Fruit fly (Drosophila melanogaster) whole organism, prepupa: ENCODE data around the gene CG17930.

Experiments used
- Blimp-1 ChIP-seq: fragments of 200-800 bp; sonication (Bioruptor generic); optimal IDR thresholded peaks from 3 replicates; lab custom pipeline; 2017; ENCODE audit warnings: missing biosample characterization, missing genetic modification characterization, mild to moderate bottlenecking, moderate library complexity, missing genetic modification reagents
- CG10631 ChIP-seq: fragments of 200-800 bp; sonication (Bioruptor generic); optimal IDR thresholded peaks from 2 replicates; lab custom pipeline; 2016; ENCODE audit warnings: missing biosample characterization, missing genetic modification characterization
- CG11294 ChIP-seq: fragments of 200-800 bp; sonication (Bioruptor generic); IDR thresholded peaks from 2 replicates; pipeline ENCODE4 v1.3.6; 2022; ENCODE audit warnings: missing biosample characterization, missing genetic modification characterization
- CG11902 ChIP-seq: fragments of 200-800 bp; sonication (Bioruptor generic); optimal IDR thresholded peaks from 3 replicates; lab custom pipeline; 2016; ENCODE audit warnings: missing biosample characterization, missing genetic modification characterization
- CG15336 ChIP-seq: fragments of 200-800 bp; sonication (Bioruptor generic); IDR thresholded peaks from 2 replicates; pipeline ENCODE4 v1.3.6; 2022; ENCODE audit warnings: missing biosample characterization, missing genetic modification characterization
- CG1621 ChIP-seq: fragments of 200-800 bp; sonication (Bioruptor generic); optimal IDR thresholded peaks from 3 replicates; lab custom pipeline; 2018; ENCODE audit warnings: missing biosample characterization, mild to moderate bottlenecking, missing genetic modification characterization
- CG16779 ChIP-seq: fragments of 200-800 bp; sonication (Bioruptor generic); optimal IDR thresholded peaks from 3 replicates; lab custom pipeline; 2017; ENCODE audit warnings: missing biosample characterization, mild to moderate bottlenecking, missing genetic modification characterization
- CG3032 ChIP-seq: fragments of 200-800 bp; optimal IDR thresholded peaks from 2 replicates; lab custom pipeline; 2019; ENCODE audit warnings: missing biosample characterization, mild to moderate bottlenecking, missing genetic modification characterization, moderate library complexity
- CG31627 ChIP-seq: fragments of 200-800 bp; sonication (Bioruptor generic); optimal IDR thresholded peaks from 3 replicates; lab custom pipeline; 2016; ENCODE audit warnings: missing biosample characterization, missing genetic modification characterization
- CG32006 ChIP-seq: fragments of 200-800 bp; sonication (Bioruptor generic); optimal IDR thresholded peaks from 3 replicates; lab custom pipeline; 2017; ENCODE audit warnings: missing biosample characterization, mild to moderate bottlenecking, missing genetic modification characterization
- CG34406 ChIP-seq: fragments of 200-800 bp; sonication (Bioruptor generic); optimal IDR thresholded peaks from 3 replicates; lab custom pipeline; 2016; ENCODE audit warnings: missing biosample characterization, missing genetic modification characterization
- CG3919 ChIP-seq: fragments of 200-800 bp; sonication (Bioruptor generic); optimal IDR thresholded peaks from 3 replicates; lab custom pipeline; 2016; ENCODE audit warnings: missing biosample characterization, missing genetic modification characterization
- CG4318 ChIP-seq: fragments of 200-800 bp; sonication (Bioruptor generic); optimal IDR thresholded peaks from 3 replicates; lab custom pipeline; 2017; ENCODE audit warnings: missing biosample characterization, mild to moderate bottlenecking, missing genetic modification characterization
- CG6163 ChIP-seq: fragments of 200-800 bp; sonication (Bioruptor generic); IDR thresholded peaks from 3 replicates; pipeline ENCODE4 v1.3.6; 2022; ENCODE audit warnings: missing biosample characterization, missing genetic modification characterization
- CG6276 ChIP-seq: fragments of 200-800 bp; sonication (Bioruptor generic); optimal IDR thresholded peaks from 2 replicates; lab custom pipeline; 2017; ENCODE audit warnings: missing biosample characterization, mild to moderate bottlenecking, missing genetic modification characterization
- CG6792 ChIP-seq: fragments of 200-800 bp; sonication (Bioruptor generic); optimal IDR thresholded peaks from 3 replicates; lab custom pipeline; 2016; ENCODE audit warnings: missing biosample characterization, missing genetic modification characterization
- CG6808 ChIP-seq: fragments of 200-800 bp; sonication (Bioruptor generic); optimal IDR thresholded peaks from 3 replicates; lab custom pipeline; 2017; ENCODE audit warnings: missing biosample characterization, missing genetic modification characterization, mild to moderate bottlenecking, moderate library complexity, missing genetic modification reagents
- CG7368 ChIP-seq: fragments of 200-800 bp; sonication (Bioruptor generic); optimal IDR thresholded peaks from 3 replicates; lab custom pipeline; 2016; ENCODE audit warnings: missing biosample characterization, missing genetic modification characterization
- CG8119 ChIP-seq: fragments of 200-800 bp; sonication (Bioruptor generic); IDR thresholded peaks from 3 replicates; pipeline ENCODE4 v1.3.6; 2022; ENCODE audit warnings: missing biosample characterization, missing genetic modification characterization
- CG8319 ChIP-seq: fragments of 200-800 bp; sonication (Bioruptor generic); optimal IDR thresholded peaks from 3 replicates; lab custom pipeline; 2016; ENCODE audit warnings: missing biosample characterization, missing genetic modification characterization
- CG8632 ChIP-seq: fragments of 200-800 bp; sonication (Bioruptor generic); optimal IDR thresholded peaks from 3 replicates; lab custom pipeline; 2016; ENCODE audit warnings: missing biosample characterization, missing genetic modification characterization
- CG9139 ChIP-seq: fragments of 200-800 bp; sonication (Bioruptor generic); optimal IDR thresholded peaks from 3 replicates; lab custom pipeline; 2017; ENCODE audit warnings: missing biosample characterization, mild to moderate bottlenecking, missing genetic modification characterization
- Eip75B ChIP-seq: fragments of 200-800 bp; sonication (Bioruptor generic); optimal IDR thresholded peaks from 3 replicates; lab custom pipeline; 2016; ENCODE audit warnings: missing biosample characterization, missing genetic modification characterization
- Eip78C ChIP-seq: fragments of 200-800 bp; sonication (Bioruptor generic); peaks from one replicate; lab custom pipeline; 2016; ENCODE audit warnings: missing biosample characterization, missing genetic modification characterization
- Ets21C ChIP-seq: fragments of 200-800 bp; sonication (Bioruptor generic); optimal IDR thresholded peaks from 3 replicates; lab custom pipeline; 2016; ENCODE audit warnings: missing biosample characterization, missing genetic modification characterization
- Gug ChIP-seq: fragments of 200-800 bp; sonication (Bioruptor generic); IDR thresholded peaks from 2 replicates; pipeline ENCODE4 v1.3.6; 2022; ENCODE audit warnings: missing biosample characterization, missing genetic modification characterization
- Hr38 ChIP-seq: sonication (Bioruptor generic); optimal IDR thresholded peaks from 2 replicates; lab custom pipeline; 2016; ENCODE audit warnings: missing biosample characterization, missing genetic modification characterization
- Hr39 ChIP-seq: fragments of 200-800 bp; sonication (Bioruptor generic); optimal IDR thresholded peaks from 2 replicates; lab custom pipeline; 2016; ENCODE audit warnings: missing biosample characterization, missing genetic modification characterization
- Hr4 ChIP-seq: fragments of 200-800 bp; sonication (Bioruptor generic); optimal IDR thresholded peaks from 3 replicates; lab custom pipeline; 2016; ENCODE audit warnings: missing biosample characterization, missing genetic modification characterization
- Lpt ChIP-seq: fragments of 200-800 bp; sonication (Bioruptor generic); optimal IDR thresholded peaks from 3 replicates; lab custom pipeline; 2016; ENCODE audit warnings: missing biosample characterization, missing genetic modification characterization
- Met ChIP-seq: fragments of 200-800 bp; sonication (Bioruptor generic); optimal IDR thresholded peaks from 3 replicates; lab custom pipeline; 2016; ENCODE audit warnings: missing biosample characterization, missing genetic modification characterization
- OdsH ChIP-seq: fragments of 200-800 bp; sonication (Bioruptor generic); optimal IDR thresholded peaks from 3 replicates; lab custom pipeline; 2016; ENCODE audit warnings: missing biosample characterization, missing genetic modification characterization
- Smox ChIP-seq: fragments of 200-800 bp; sonication (Bioruptor generic); optimal IDR thresholded peaks from 3 replicates; lab custom pipeline; 2016; ENCODE audit warnings: missing biosample characterization, missing genetic modification characterization
- Sox102F ChIP-seq: fragments of 200-800 bp; sonication (Bioruptor generic); optimal IDR thresholded peaks from 2 replicates; lab custom pipeline; 2016; ENCODE audit warnings: missing biosample characterization, mild to moderate bottlenecking, missing genetic modification characterization
- Sox14 ChIP-seq: fragments of 200-800 bp; sonication (Bioruptor generic); optimal IDR thresholded peaks from 3 replicates; lab custom pipeline; 2016; ENCODE audit warnings: missing biosample characterization, missing genetic modification characterization
- achi ChIP-seq: fragments of 200-800 bp; sonication (Bioruptor generic); optimal IDR thresholded peaks from 3 replicates; lab custom pipeline; 2016; ENCODE audit warnings: missing biosample characterization, missing genetic modification characterization
- cyc ChIP-seq: fragments of 200-800 bp; sonication (Bioruptor generic); optimal IDR thresholded peaks from 3 replicates; lab custom pipeline; 2016; ENCODE audit warnings: missing biosample characterization, missing genetic modification characterization
- dac ChIP-seq: fragments of 200-800 bp; sonication (Bioruptor generic); optimal IDR thresholded peaks from 2 replicates; lab custom pipeline; 2017; ENCODE audit warnings: missing biosample characterization, mild to moderate bottlenecking, missing genetic modification characterization
- dsx ChIP-seq: fragments of 200-800 bp; optimal IDR thresholded peaks from 3 replicates; lab custom pipeline; 2019; ENCODE audit warnings: missing biosample characterization, mild to moderate bottlenecking, missing genetic modification characterization, moderate library complexity; ENCODE audit not compliant: poor library complexity, severe bottlenecking
- esn ChIP-seq: fragments of 200-800 bp; sonication (Bioruptor generic); optimal IDR thresholded peaks from 2 replicates; lab custom pipeline; 2016; ENCODE audit warnings: missing biosample characterization, mild to moderate bottlenecking, missing genetic modification characterization, moderate library complexity
- fd85E ChIP-seq: fragments of 200-800 bp; sonication (Bioruptor generic); optimal IDR thresholded peaks from 3 replicates; lab custom pipeline; 2016; ENCODE audit warnings: missing biosample characterization, missing genetic modification characterization
- fkh ChIP-seq: fragments of 200-800 bp; sonication (Bioruptor generic); optimal IDR thresholded peaks from 3 replicates; lab custom pipeline; 2017; ENCODE audit warnings: missing biosample characterization, mild to moderate bottlenecking, missing genetic modification characterization, moderate library complexity
- lz ChIP-seq: fragments of 200-800 bp; sonication (Bioruptor generic); optimal IDR thresholded peaks from 3 replicates; lab custom pipeline; 2016; ENCODE audit warnings: missing biosample characterization, missing genetic modification characterization
- net ChIP-seq: fragments of 200-800 bp; sonication (Bioruptor generic); optimal IDR thresholded peaks from 3 replicates; lab custom pipeline; 2016; ENCODE audit warnings: missing biosample characterization, missing genetic modification characterization
- pdm3 ChIP-seq: fragments of 200-800 bp; sonication (Bioruptor generic); optimal IDR thresholded peaks from 3 replicates; lab custom pipeline; 2016; ENCODE audit warnings: missing biosample characterization, missing genetic modification characterization
- ss ChIP-seq, 2 experiments: fragments of 200-800 bp; sonication (Bioruptor generic); optimal IDR thresholded peaks; 2 replicates in 1 of 2; 3 replicates in 1 of 2; lab custom pipeline; 2017 to 2018; ENCODE audit warnings: mild to moderate bottlenecking in 2 of 2, missing biosample characterization in 2 of 2, missing genetic modification characterization in 2 of 2, moderate library complexity in 1 of 2
- svp ChIP-seq: fragments of 200-800 bp; sonication (Bioruptor generic); peaks from one replicate; lab custom pipeline; 2016; ENCODE audit warnings: missing biosample characterization, missing genetic modification characterization
- vri ChIP-seq: fragments of 200-800 bp; sonication (Bioruptor generic); optimal IDR thresholded peaks from 3 replicates; lab custom pipeline; 2016; ENCODE audit warnings: missing biosample characterization, mild to moderate bottlenecking, missing genetic modification characterization

CG17930 gene

DNA sequence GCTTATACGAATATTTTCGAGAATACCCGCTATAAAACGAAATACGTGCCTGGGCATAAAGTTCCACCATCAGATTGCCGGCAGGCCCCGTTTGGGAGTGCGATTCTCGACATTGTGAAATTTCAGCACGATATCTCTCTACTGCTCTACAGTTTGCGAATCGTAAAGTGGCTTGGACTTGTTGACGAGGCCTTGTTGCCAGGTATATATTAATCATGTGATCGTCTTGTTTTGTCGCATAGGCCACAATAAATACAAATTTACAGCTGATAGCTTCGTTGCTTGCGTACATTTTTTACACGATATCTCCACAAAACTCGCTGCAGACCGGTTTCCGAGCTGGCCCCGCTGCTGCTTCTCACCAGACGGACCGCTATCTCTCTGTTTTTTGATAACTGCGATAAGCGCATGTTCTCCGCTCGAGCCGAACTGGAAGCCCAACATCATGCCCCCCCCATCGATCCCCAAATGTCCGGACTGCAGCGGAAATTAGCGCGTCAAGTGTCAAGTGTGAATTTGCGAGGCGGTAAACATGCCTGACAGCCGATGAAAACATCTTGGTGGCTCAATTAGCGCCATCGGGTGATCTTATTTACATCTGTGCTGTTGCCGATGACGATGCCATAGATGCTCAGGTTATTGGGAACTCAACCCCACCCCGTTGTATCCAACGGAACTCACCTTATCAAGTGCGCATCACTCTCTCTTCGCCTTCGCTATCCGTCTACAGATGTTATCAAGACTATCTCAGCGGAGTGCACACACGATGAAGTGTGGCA, 18.2 kb upstream of the CG17930 start (continued):
- TF ChIP-seq CG9139 (GFP tag; lab: Kevin White, UChicago) = no peak

DNA sequence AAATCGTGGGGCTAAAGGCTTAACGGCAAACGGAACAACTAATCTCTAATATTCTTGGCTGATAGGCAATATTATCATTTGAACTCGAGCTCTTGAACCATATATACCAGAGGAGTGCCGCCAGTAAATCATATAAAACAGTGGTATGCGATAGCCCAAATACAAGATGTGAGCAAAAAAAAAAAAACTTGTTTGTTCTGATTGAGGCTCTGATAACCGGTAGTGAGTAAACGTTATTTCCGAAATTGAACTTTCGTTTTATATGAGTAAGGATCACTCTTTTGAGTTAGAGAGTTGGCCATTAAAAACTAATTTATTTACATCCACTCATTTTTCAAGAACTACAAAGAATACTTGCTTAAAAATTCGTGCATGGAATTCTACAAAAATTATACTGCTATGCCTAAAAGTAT, 17.6 kb upstream of the CG17930 start:
- no peak for TF ChIP-seq Sox14

DNA sequence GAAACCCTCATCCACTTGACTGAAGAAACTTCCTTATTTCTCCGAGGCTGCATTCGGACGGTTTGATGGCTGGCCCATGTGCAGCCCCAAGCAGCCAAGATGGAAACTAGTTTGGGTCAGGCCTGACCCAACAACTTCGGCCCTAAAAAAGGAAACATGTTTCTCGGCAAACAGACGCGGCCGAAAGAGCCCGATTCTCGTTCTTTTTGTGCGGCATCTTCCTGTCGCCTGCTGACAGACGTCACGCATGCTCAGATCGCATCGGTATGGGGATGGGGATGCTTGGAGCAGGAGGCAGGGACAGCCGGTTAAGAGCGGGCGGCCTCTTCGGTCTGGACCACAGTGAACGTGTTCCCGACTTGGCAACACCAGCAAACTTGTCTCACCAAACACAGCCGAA, 10.9 kb upstream of the CG17930 start:
- TF ChIP-seq Blimp-1 (no peak), CG8119 (GFP tag; lab: Robert Waterston, UW) (no peak), Smox (GFP tag; lab: Kevin White, UChicago) (no peak), CG3032 (tag; lab: Kevin White, UChicago) (no peak), CG32006 (GFP tag; lab: Kevin White, UChicago) (no peak), dsx (GFP tag; lab: Kevin White, UChicago) (peak; percentile 53), achi (GFP tag; lab: Kevin White, UChicago) (no peak), CG11902 (GFP tag; lab: Kevin White, UChicago) (no peak), Sox14 (no peak), CG6792 (no peak), vri (GFP tag; lab: Kevin White, UChicago) (no peak), OdsH (GFP tag; lab: Kevin White, UChicago) (no peak), CG11294 (GFP tag; lab: Robert Waterston, UW) (no peak), CG6276 (GFP tag; lab: Kevin White, UChicago) (no peak), CG4318 (GFP tag; lab: Kevin White, UChicago) (no peak), CG1621 (peak; percentile 36), Lpt (no peak), esn (no peak), fkh (no peak), Sox102F (GFP tag; lab: Kevin White, UChicago) (no peak), CG34406 (GFP tag; lab: Kevin White, UChicago) (no peak), Hr39 (GFP tag; lab: Kevin White, UChicago) (no peak), net (GFP tag; lab: Kevin White, UChicago) (no peak), CG6808 (GFP tag; lab: Kevin White, UChicago) (peak; percentile 17), fd85E (no peak), CG3919 (GFP tag; lab: Kevin White, UChicago) (no peak), Met (GFP tag; lab: Kevin White, UChicago) (no peak), Hr38 (GFP tag; lab: Kevin White, UChicago) (no peak), CG15336 (no peak), lz (no peak), Eip78C (GFP tag; lab: Kevin White, UChicago) (peak; percentile 77), CG6163 (GFP tag; lab: Robert Waterston, UW) (peak; percentile 37; the same call in 2 of the 3 replicates), ss (GFP tag; optimal IDR thresholded peaks at IDR 0.05; lab: Kevin White, UChicago) (peak; percentile 15 to 95), CG8632 (GFP tag; lab: Kevin White, UChicago) (no peak), CG31627 (no peak), CG10631 (GFP tag; lab: Kevin White, UChicago) (no peak), Gug (GFP tag; lab: Robert Waterston, UW) (no peak), CG7368 (peak; percentile 27), CG8319 (GFP tag; lab: Kevin White, UChicago) (no peak), pdm3 (GFP tag; lab: Kevin White, UChicago) (no peak), dac (GFP tag; lab: Kevin White, UChicago) (no peak), cyc (no peak), Hr4 (GFP tag; lab: Kevin White, UChicago) (no peak), svp (GFP tag; lab: Kevin White, UChicago) (no peak), Eip75B (GFP tag; lab: Kevin White, UChicago) (peak; percentile 44), Ets21C (GFP tag; lab: Kevin White, UChicago) (no peak), CG16779 (no peak), CG9139 (GFP tag; lab: Kevin White, UChicago) (peak; percentile 8)
